Worm (Caenorhabditis elegans): ENCODE data around the gene msd-2.

ce11 chrIV:10040803-10041202, 11.9 kb downstream of the msd-2 start, which contains the start of gene dhs-31:
- no peak for TF ChIP-seq him-1 (tag; optimal IDR thresholded peaks at IDR 0.05)
- no peak for TF ChIP-seq W03F9.2 (tag; optimal IDR thresholded peaks at IDR 0.05)
- no peak for TF ChIP-seq dao-5 (tag; optimal IDR thresholded peaks at IDR 0.05)
